Fruit fly (Drosophila melanogaster) whole organism, pupa: ENCODE data around the gene PH4alphaSG2.

Experiments
- CG10348 ChIP-seq: fragments of 200-800 bp; sonication (Bioruptor generic); IDR thresholded peaks from 2 replicates; pipeline ENCODE4 v1.3.6; 2022; ENCODE audit warnings: missing biosample characterization, missing genetic modification characterization
- CG12605 ChIP-seq: fragments of 200-800 bp; sonication (Bioruptor generic); IDR thresholded peaks from 2 replicates; pipeline ENCODE4 v1.3.6; 2022; ENCODE audit warnings: missing biosample characterization, missing genetic modification characterization
- CG13204 ChIP-seq: fragments of 200-800 bp; sonication (Bioruptor generic); optimal IDR thresholded peaks from 2 replicates; lab custom pipeline; 2018; ENCODE audit warnings: missing biosample characterization, mild to moderate bottlenecking, missing genetic modification characterization, moderate library complexity
- CG14655 ChIP-seq: fragments of 200-800 bp; sonication (Bioruptor generic); optimal IDR thresholded peaks from 3 replicates; lab custom pipeline; 2017; ENCODE audit warnings: mild to moderate bottlenecking, missing biosample characterization, missing genetic modification reagents, missing genetic modification characterization
- CG15710 ChIP-seq: fragments of 200-800 bp; sonication (Bioruptor generic); optimal IDR thresholded peaks from 2 replicates; lab custom pipeline; 2018; ENCODE audit warnings: missing biosample characterization, mild to moderate bottlenecking, missing genetic modification characterization, moderate library complexity
- CG17806 ChIP-seq: fragments of 200-800 bp; sonication (Bioruptor generic); optimal IDR thresholded peaks from 2 replicates; lab custom pipeline; 2018; ENCODE audit warnings: missing biosample characterization, mild to moderate bottlenecking, missing genetic modification characterization, moderate library complexity
- CG32121 ChIP-seq: fragments of 200-800 bp; sonication (Bioruptor generic); IDR thresholded peaks from 2 replicates; pipeline ENCODE4 v1.3.6; 2022; ENCODE audit warnings: missing biosample characterization, missing genetic modification characterization
- CG34367 ChIP-seq: fragments of 200-800 bp; sonication (Bioruptor generic); optimal IDR thresholded peaks from 2 replicates; lab custom pipeline; 2018; ENCODE audit warnings: missing biosample characterization, mild to moderate bottlenecking, missing genetic modification characterization
- CG4496 ChIP-seq: fragments of 200-800 bp; sonication (Bioruptor generic); IDR thresholded peaks from 3 replicates; pipeline ENCODE4 v1.3.6; 2022; ENCODE audit warnings: missing biosample characterization, missing genetic modification characterization
- CG8159 ChIP-seq: fragments of 200-800 bp; sonication (Bioruptor generic); optimal IDR thresholded peaks from 3 replicates; lab custom pipeline; 2018; ENCODE audit warnings: missing biosample characterization, mild to moderate bottlenecking, missing genetic modification characterization, moderate library complexity
- CG8301 ChIP-seq: fragments of 200-800 bp; sonication (Bioruptor generic); optimal IDR thresholded peaks from 2 replicates; lab custom pipeline; 2018; ENCODE audit warnings: missing biosample characterization, mild to moderate bottlenecking, missing genetic modification characterization
- CG9948 ChIP-seq: fragments of 200-800 bp; sonication (Bioruptor generic); optimal IDR thresholded peaks from 2 replicates; lab custom pipeline; 2018; ENCODE audit warnings: missing biosample characterization, mild to moderate bottlenecking, missing genetic modification characterization, moderate library complexity
- D1 ChIP-seq: fragments of 200-800 bp; sonication (Bioruptor generic); optimal IDR thresholded peaks from 2 replicates; lab custom pipeline; 2018; ENCODE audit warnings: missing biosample characterization, mild to moderate bottlenecking, missing genetic modification characterization, moderate library complexity
- EcR ChIP-seq: fragments of 200-800 bp; sonication (Bioruptor generic); optimal IDR thresholded peaks from 3 replicates; lab custom pipeline; 2019; ENCODE audit warnings: missing biosample characterization, missing genetic modification characterization, mild to moderate bottlenecking, moderate library complexity, missing genetic modification reagents
- Ets98B ChIP-seq: fragments of 200-800 bp; sonication (Bioruptor generic); IDR thresholded peaks from 2 replicates; pipeline ENCODE4 v1.3.6; 2022; ENCODE audit warnings: missing biosample characterization, missing genetic modification characterization
- Pif1A ChIP-seq: fragments of 200-800 bp; sonication (Bioruptor generic); optimal IDR thresholded peaks from 3 replicates; lab custom pipeline; 2016; ENCODE audit warnings: missing biosample characterization, missing genetic modification characterization
- Pif1B ChIP-seq: fragments of 200-800 bp; sonication (Bioruptor generic); optimal IDR thresholded peaks from 3 replicates; lab custom pipeline; 2016; ENCODE audit warnings: missing biosample characterization, missing genetic modification characterization
- Snoo ChIP-seq: fragments of 200-800 bp; sonication (Bioruptor generic); optimal IDR thresholded peaks from 3 replicates; lab custom pipeline; 2017; ENCODE audit warnings: missing biosample characterization, mild to moderate bottlenecking, missing genetic modification characterization, inconsistent platforms
- fd96Ca ChIP-seq: fragments of 200-800 bp; sonication (Bioruptor generic); IDR thresholded peaks from 3 replicates; pipeline ENCODE4 v1.3.6; 2022; ENCODE audit warnings: missing biosample characterization, missing genetic modification characterization
- gl ChIP-seq: fragments of 200-800 bp; sonication (Bioruptor generic); optimal IDR thresholded peaks from 2 replicates; lab custom pipeline; 2018; ENCODE audit warnings: missing biosample characterization, mild to moderate bottlenecking, missing genetic modification characterization
- rn ChIP-seq: fragments of 200-800 bp; sonication (Bioruptor generic); IDR thresholded peaks from 2 replicates; pipeline ENCODE4 v1.3.6; 2022; ENCODE audit warnings: missing biosample characterization, missing genetic modification characterization

Gene PH4alphaSG2

dm6 chr3R:30450690-30451343 is 39.1 kb upstream of the PH4alphaSG2 start:
- TF ChIP-seq EcR (GFP tag; lab: Kevin White, UChicago): peak; percentile 27
- TF ChIP-seq CG10348 (GFP tag; lab: Robert Waterston, UW): no peak
- no peak for TF ChIP-seq CG32121
- no peak for TF ChIP-seq fd96Ca (GFP tag; lab: Robert Waterston, UW)

dm6 chr3R:30453236-30453635 is 36.6 kb upstream of the PH4alphaSG2 start:
- TF ChIP-seq fd96Ca (GFP tag; lab: Robert Waterston, UW): no peak
- no peak for TF ChIP-seq Snoo (tag; lab: Kevin White, UChicago)
- no peak for TF ChIP-seq rn (GFP tag; lab: Robert Waterston, UW)
- no peak for TF ChIP-seq D1 (tag; lab: Kevin White, UChicago)
- TF ChIP-seq CG8159 (tag; lab: Kevin White, UChicago): no peak
- TF ChIP-seq CG17806: no peak
- TF ChIP-seq, all 21 proteins: peak for 0

- TF ChIP-seq Snoo (tag; lab: Kevin White, UChicago) (no peak), CG12605 (GFP tag; lab: Robert Waterston, UW) (no peak), Pif1B (GFP tag; lab: Kevin White, UChicago) (no peak), Ets98B (GFP tag; lab: Robert Waterston, UW) (no peak), CG9948 (tag; lab: Kevin White, UChicago) (no peak), CG17806 (no peak), gl (tag; lab: Kevin White, UChicago) (no peak), rn (GFP tag; lab: Robert Waterston, UW) (no peak), CG15710 (no peak)
- TF ChIP-seq, all 21 proteins: peak for 0
Observed at dm6 chr3R:30454442-30454841, 35.4 kb upstream of the PH4alphaSG2 start.

dm6 chr3R:30455817-30456544 is 33.9 kb upstream of the PH4alphaSG2 start, which contains the start of gene aralar1:
aralar1 (minus strand) TSS chr3R:30455867.
- no peak for TF ChIP-seq CG8301
- no peak for TF ChIP-seq CG34367 (tag; lab: Kevin White, UChicago)
- no peak for TF ChIP-seq CG32121
- TF ChIP-seq CG9948 (tag; lab: Kevin White, UChicago): no peak
- no peak for TF ChIP-seq CG15710
- no peak for TF ChIP-seq CG4496 (GFP tag; lab: Robert Waterston, UW)
- TF ChIP-seq EcR (GFP tag; lab: Kevin White, UChicago): no peak
- TF ChIP-seq CG17806: no peak
- TF ChIP-seq CG14655: no peak
- TF ChIP-seq CG10348 (GFP tag; lab: Robert Waterston, UW): no peak
- TF ChIP-seq fd96Ca (GFP tag; lab: Robert Waterston, UW): no peak
- TF ChIP-seq D1 (tag; lab: Kevin White, UChicago): no peak
- no peak for TF ChIP-seq rn (GFP tag; lab: Robert Waterston, UW)
- no peak for TF ChIP-seq Ets98B (GFP tag; lab: Robert Waterston, UW)

- TF ChIP-seq CG15710: no peak
- no peak for TF ChIP-seq CG14655
- no peak for TF ChIP-seq CG9948 (tag; lab: Kevin White, UChicago)
- TF ChIP-seq CG34367 (tag; lab: Kevin White, UChicago): no peak
- TF ChIP-seq CG13204: no peak
- no peak for TF ChIP-seq Pif1B (GFP tag; lab: Kevin White, UChicago)
- no peak for TF ChIP-seq CG8301
- TF ChIP-seq CG32121: no peak
- TF ChIP-seq CG10348 (GFP tag; lab: Robert Waterston, UW): no peak
- no peak for TF ChIP-seq fd96Ca (GFP tag; lab: Robert Waterston, UW)
- no peak for TF ChIP-seq Pif1A (GFP tag; lab: Kevin White, UChicago)
- no peak for TF ChIP-seq gl (tag; lab: Kevin White, UChicago)
- TF ChIP-seq CG17806: no peak
Observed at dm6 chr3R:30459066-30459935, 30.6 kb upstream of the PH4alphaSG2 start, which contains the start of the genes CG2224 and CDase. CG2224 (minus strand) TSS chr3R:30459300. CDase (plus strand) TSS chr3R:30459521.

dm6 chr3R:30460187-30460586 is 29.7 kb upstream of the PH4alphaSG2 start:
- TF ChIP-seq rn (GFP tag; lab: Robert Waterston, UW): no peak
- TF ChIP-seq CG12605 (GFP tag; lab: Robert Waterston, UW): no peak
- 0 out of 2 replicates have a peak, but pooled peaks have one; percentile 41 for TF ChIP-seq CG32121
- TF ChIP-seq CG4496 (GFP tag; lab: Robert Waterston, UW): 0 out of 3 replicates have a peak, but pooled peaks have one; percentile 13
